Worm (Caenorhabditis elegans) whole organism, L3 larva: ENCODE measurements around the gene ugt-4.

Experiments used
- R02D3.7 ChIP-seq: fragments of 150-350 bp; optimal IDR thresholded peaks from 2 replicates; lab custom pipeline; 2014; ENCODE audit warnings: missing biosample characterization, missing genetic modification characterization
- aly-2 ChIP-seq: fragments of 150-350 bp; optimal IDR thresholded peaks from 2 replicates; lab custom pipeline; 2014; ENCODE audit warnings: missing biosample characterization, missing genetic modification characterization
- ceh-82 ChIP-seq: fragments of 150-350 bp; optimal IDR thresholded peaks from 2 replicates; lab custom pipeline; 2014; ENCODE audit warnings: missing biosample characterization, missing genetic modification characterization
- ceh-9 ChIP-seq: sonication (generic microtip); optimal IDR thresholded peaks from 2 replicates; lab custom pipeline; 2018; ENCODE audit warnings: missing biosample characterization, missing genetic modification characterization
- daf-12 ChIP-seq: fragments of 150-350 bp; optimal IDR thresholded peaks from 2 replicates; lab custom pipeline; 2014; ENCODE audit warnings: missing biosample characterization, missing genetic modification reagents, missing genetic modification characterization
- egl-5 ChIP-seq: fragments of 150-350 bp; optimal IDR thresholded peaks from 2 replicates; lab custom pipeline; 2017; ENCODE audit warnings: missing biosample characterization, missing genetic modification reagents, missing genetic modification characterization, inconsistent platforms
- elt-2 ChIP-seq: sonication (generic microtip); optimal IDR thresholded peaks from 2 replicates; lab custom pipeline; 2016; ENCODE audit warnings: missing genetic modification reagents, mild to moderate bottlenecking, missing genetic modification characterization, missing compliant biosample characterization
- eor-1 ChIP-seq, 2 experiments: fragments of 150-350 bp; optimal IDR thresholded peaks; 2 replicates each; lab custom pipeline; 2014 to 2018; ENCODE audit warnings: missing biosample characterization in 2 of 2, missing genetic modification characterization in 2 of 2
- fkh-10 ChIP-seq: sonication (generic microtip); optimal IDR thresholded peaks from 2 replicates; lab custom pipeline; 2017; ENCODE audit warnings: missing biosample characterization, missing genetic modification reagents, missing genetic modification characterization
- hmg-11 ChIP-seq: sonication (generic microtip); optimal IDR thresholded peaks from 2 replicates; lab custom pipeline; 2016; ENCODE audit warnings: missing genetic modification characterization, missing compliant biosample characterization
- jun-1 ChIP-seq: fragments of 150-350 bp; optimal IDR thresholded peaks from 2 replicates; lab custom pipeline; 2014; ENCODE audit warnings: missing biosample characterization, missing genetic modification reagents, missing genetic modification characterization
- lin-15B ChIP-seq: fragments of 150-350 bp; optimal IDR thresholded peaks from 2 replicates; lab custom pipeline; 2014; ENCODE audit warnings: missing biosample characterization, missing genetic modification characterization
- lin-39 ChIP-seq: fragments of 150-350 bp; optimal IDR thresholded peaks from 2 replicates; lab custom pipeline; 2018; ENCODE audit warnings: missing biosample characterization, missing genetic modification reagents, missing genetic modification characterization
- lsy-12 ChIP-seq: sonication (generic microtip); optimal IDR thresholded peaks from 2 replicates; lab custom pipeline; 2016; ENCODE audit warnings: mild to moderate bottlenecking, missing genetic modification characterization, missing compliant biosample characterization
- mdl-1 ChIP-seq: fragments of 150-350 bp; optimal IDR thresholded peaks from 2 replicates; lab custom pipeline; 2014; ENCODE audit warnings: missing biosample characterization, missing genetic modification characterization
- mml-1 ChIP-seq: fragments of 150-350 bp; sonication (generic microtip); optimal IDR thresholded peaks from 3 replicates; lab custom pipeline; 2014; ENCODE audit warnings: missing biosample characterization, missing genetic modification characterization
- nfya-1 ChIP-seq: sonication (generic microtip); optimal IDR thresholded peaks from 2 replicates; lab custom pipeline; 2017; ENCODE audit warnings: missing genetic modification characterization, mild to moderate bottlenecking, missing compliant biosample characterization, antibody characterized with exemption, moderate library complexity; ENCODE audit not compliant: insufficient read depth
- nhr-11 ChIP-seq: fragments of 150-350 bp; optimal IDR thresholded peaks from 2 replicates; lab custom pipeline; 2014; ENCODE audit warnings: missing biosample characterization, missing genetic modification characterization
- nhr-12 ChIP-seq: fragments of 150-350 bp; optimal IDR thresholded peaks from 2 replicates; lab custom pipeline; 2014; ENCODE audit warnings: missing biosample characterization, missing genetic modification characterization
- nhr-23 ChIP-seq: fragments of 150-350 bp; optimal IDR thresholded peaks from 2 replicates; lab custom pipeline; 2014; ENCODE audit warnings: missing biosample characterization, missing genetic modification reagents, missing genetic modification characterization
- nhr-28 ChIP-seq: fragments of 150-350 bp; optimal IDR thresholded peaks from 2 replicates; lab custom pipeline; 2014; ENCODE audit warnings: missing biosample characterization, missing genetic modification characterization
- nhr-43 ChIP-seq: sonication (generic microtip); optimal IDR thresholded peaks from 2 replicates; lab custom pipeline; 2016; ENCODE audit warnings: mild to moderate bottlenecking, missing genetic modification characterization, missing compliant biosample characterization; ENCODE audit not compliant: poor library complexity, severe bottlenecking
- nhr-67 ChIP-seq: fragments of 150-350 bp; optimal IDR thresholded peaks from 2 replicates; lab custom pipeline; 2014; ENCODE audit warnings: missing biosample characterization, missing genetic modification characterization
- nhr-76 ChIP-seq: fragments of 150-350 bp; sonication (generic microtip); optimal IDR thresholded peaks from 5 replicates; lab custom pipeline; 2014; ENCODE audit warnings: missing biosample characterization, missing genetic modification characterization
- nhr-77 ChIP-seq: fragments of 150-350 bp; optimal IDR thresholded peaks from 2 replicates; lab custom pipeline; 2014; ENCODE audit warnings: missing biosample characterization, missing genetic modification characterization
- pha-4 ChIP-seq: fragments of 150-350 bp; optimal IDR thresholded peaks from 2 replicates; lab custom pipeline; 2014; ENCODE audit warnings: missing biosample characterization, missing genetic modification reagents, missing genetic modification characterization
- pqm-1 ChIP-seq: fragments of 150-350 bp; optimal IDR thresholded peaks from 2 replicates; lab custom pipeline; 2017; ENCODE audit warnings: missing biosample characterization, missing genetic modification characterization, inconsistent platforms
- sea-2 ChIP-seq: fragments of 150-350 bp; sonication (generic microtip); optimal IDR thresholded peaks from 4 replicates; lab custom pipeline; 2014; ENCODE audit warnings: missing biosample characterization, missing genetic modification reagents, missing genetic modification characterization
- snpc-4 ChIP-seq: fragments of 150-350 bp; optimal IDR thresholded peaks from 2 replicates; lab custom pipeline; 2014; ENCODE audit warnings: missing biosample characterization, missing genetic modification characterization
- tbx-2 ChIP-seq: sonication (generic microtip); optimal IDR thresholded peaks from 2 replicates; lab custom pipeline; 2016; ENCODE audit warnings: mild to moderate bottlenecking, missing genetic modification characterization, missing compliant biosample characterization
- unc-39 ChIP-seq: sonication (generic microtip); optimal IDR thresholded peaks from 4 replicates; lab custom pipeline; 2017; ENCODE audit warnings: missing biosample characterization, missing genetic modification characterization
- zag-1 ChIP-seq: fragments of 150-350 bp; optimal IDR thresholded peaks from 2 replicates; lab custom pipeline; 2014; ENCODE audit warnings: missing biosample characterization, missing genetic modification characterization
- ztf-11 ChIP-seq: fragments of 150-350 bp; optimal IDR thresholded peaks from 2 replicates; lab custom pipeline; 2014; ENCODE audit warnings: missing biosample characterization, missing genetic modification characterization
- ztf-4 ChIP-seq: fragments of 150-350 bp; optimal IDR thresholded peaks from 2 replicates; lab custom pipeline; 2014; ENCODE audit warnings: missing biosample characterization, missing genetic modification characterization

Gene ugt-4

DNA sequence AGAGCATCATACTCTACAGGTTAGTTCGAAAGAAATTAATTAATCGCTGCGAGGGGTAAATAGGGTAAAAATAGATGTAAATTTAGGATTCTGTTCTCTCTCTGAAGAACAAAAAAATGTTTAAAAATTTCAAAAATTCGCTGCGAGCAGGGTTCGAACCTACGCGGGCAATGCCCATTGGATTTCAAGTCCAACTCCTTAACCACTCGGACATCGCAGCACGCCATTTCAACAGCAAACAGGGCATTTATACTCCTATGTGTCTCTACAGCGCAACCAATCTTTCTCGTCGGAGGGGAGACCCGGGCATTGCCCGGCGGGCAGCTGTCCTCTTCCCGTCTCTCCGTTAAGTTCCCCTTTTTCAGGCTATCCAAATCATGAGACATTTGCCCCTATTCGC is 14.9 kb downstream of the ugt-4 start:
- TF ChIP-seq ceh-82 (tag; lab: Kevin White, UChicago) = peak; percentile 35
- peak; percentile 57 for TF ChIP-seq lsy-12 (tag; lab: Kevin White, UChicago)
- TF ChIP-seq daf-12 = no peak
- peak; percentile 64 for TF ChIP-seq hmg-11 (tag; lab: Kevin White, UChicago)
- TF ChIP-seq aly-2 = no peak
- no peak for TF ChIP-seq unc-39 (tag; lab: Kevin White, UChicago)
- no peak for TF ChIP-seq nhr-23 (tag; lab: Kevin White, UChicago)
- TF ChIP-seq nfya-1 = peak; percentile 49
- TF ChIP-seq nhr-67 = no peak
- peak; percentile 22 for TF ChIP-seq tbx-2
- TF ChIP-seq mml-1 = no peak
- peak; percentile 1 for TF ChIP-seq lin-39 (tag; lab: Kevin White, UChicago)
- peak; percentile 29 for TF ChIP-seq nhr-43
- TF ChIP-seq lin-15B (tag; lab: Kevin White, UChicago) = no peak
- no peak for TF ChIP-seq ztf-11 (tag; lab: Kevin White, UChicago)
- TF ChIP-seq pha-4 (tag; lab: Kevin White, UChicago) = peak; percentile 33
- no peak for TF ChIP-seq sea-2 (GFP tag; lab: Kevin White, UChicago)
- TF ChIP-seq elt-2 (tag; lab: Kevin White, UChicago) = peak; percentile 28
- TF ChIP-seq nhr-11 (tag; lab: Kevin White, UChicago) = no peak
- TF ChIP-seq pqm-1 = peak; percentile 7
- TF ChIP-seq, all 47 proteins: peak for 10

DNA sequence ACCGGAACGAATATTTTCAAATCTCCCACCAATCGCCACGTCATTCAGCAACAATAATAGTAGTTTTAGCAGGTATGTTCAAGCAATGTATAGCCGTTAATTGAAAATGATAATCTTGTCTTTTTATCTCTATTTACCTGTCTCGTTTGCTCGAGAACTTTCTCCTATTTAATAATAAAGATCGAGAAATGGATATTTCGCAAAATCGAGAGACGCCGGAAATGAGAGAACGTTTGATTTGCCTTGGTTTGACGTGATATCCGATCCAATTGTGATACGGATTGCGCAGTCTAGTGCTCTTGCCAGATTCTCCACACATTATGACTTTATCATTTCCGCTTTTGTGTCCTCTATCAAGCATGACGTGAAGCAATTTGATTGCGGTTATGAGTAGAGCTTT is 21.3 kb downstream of the ugt-4 start:
- TF ChIP-seq hmg-11 (tag; lab: Kevin White, UChicago) (no peak), fkh-10 (GFP tag; lab: Kevin White, UChicago) (no peak), lin-39 (tag; lab: Kevin White, UChicago) (no peak), ceh-9 (no peak), nhr-77 (tag; lab: Kevin White, UChicago) (no peak), pqm-1 (no peak), mdl-1 (no peak), nhr-23 (tag; lab: Kevin White, UChicago) (no peak), zag-1 (tag; lab: Kevin White, UChicago) (no peak)

DNA sequence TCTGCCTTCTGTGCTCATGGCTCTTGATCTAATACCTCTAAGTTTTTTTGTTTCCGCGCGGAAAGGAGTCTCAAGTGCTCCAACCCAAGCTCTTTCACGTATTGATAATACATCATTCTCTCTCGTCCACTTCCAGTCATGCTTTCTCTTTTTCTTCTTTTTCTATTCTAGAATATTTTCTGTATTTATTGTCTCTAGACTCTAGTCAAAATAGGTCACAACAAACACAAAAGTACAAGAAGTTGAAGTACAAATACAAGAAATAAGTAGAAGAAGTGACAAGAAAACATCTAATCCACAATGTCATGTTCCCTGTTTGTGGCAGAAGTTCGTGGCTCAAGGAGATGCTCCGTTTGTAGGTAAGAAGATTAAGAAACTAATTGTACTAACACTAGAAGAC is 21.9 kb downstream of the ugt-4 start, which contains the start of gene ZC455.1:
TSS of gene ZC455.1 (plus strand) at position 301 of the 400 bp plus-strand sequence.
- TF ChIP-seq lsy-12 (tag; lab: Kevin White, UChicago) = no peak
- TF ChIP-seq fkh-10 (GFP tag; lab: Kevin White, UChicago) = no peak
- no peak for TF ChIP-seq nhr-76 (tag; lab: Kevin White, UChicago)
- no peak for TF ChIP-seq ztf-4
- no peak for TF ChIP-seq egl-5
- no peak for TF ChIP-seq eor-1 (tag; optimal IDR thresholded peaks at IDR 0.05; lab: Kevin White, UChicago)
- TF ChIP-seq snpc-4 (tag; lab: Kevin White, UChicago) = no peak
- no peak for TF ChIP-seq elt-2 (tag; lab: Kevin White, UChicago)
- no peak for TF ChIP-seq R02D3.7 (tag; lab: Kevin White, UChicago)
- no peak for TF ChIP-seq daf-12
- TF ChIP-seq nhr-12 (tag; lab: Kevin White, UChicago) = no peak
- TF ChIP-seq lin-15B (tag; lab: Kevin White, UChicago) = no peak
- no peak for TF ChIP-seq tbx-2
- TF ChIP-seq, all 47 proteins: peak for 0

DNA sequence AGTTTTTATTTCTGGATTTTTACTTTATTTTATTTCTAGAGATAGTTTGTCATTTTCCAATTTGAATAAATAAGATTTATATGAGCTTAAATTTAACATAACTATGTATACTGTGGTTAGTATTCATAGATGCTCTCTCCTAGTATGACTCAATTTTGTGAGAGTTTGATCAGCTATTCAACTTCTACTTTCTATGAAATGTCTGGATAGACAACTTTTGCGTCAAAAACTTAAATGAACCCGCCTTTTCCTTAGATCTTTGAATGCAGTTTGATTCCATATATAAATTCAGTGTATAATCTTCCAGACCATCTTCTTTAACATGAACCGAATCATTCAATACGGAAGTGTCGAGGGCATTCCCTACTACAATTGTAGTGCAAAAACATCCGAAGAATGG is 26.2 kb downstream of the ugt-4 start, which contains the start of gene srt-43:
TSS of gene srt-43 (plus strand) at position 301 of the 400 bp plus-strand sequence.
- TF ChIP-seq nhr-77 (tag; lab: Kevin White, UChicago) = no peak
- TF ChIP-seq mdl-1 = no peak
- no peak for TF ChIP-seq jun-1 (tag; lab: Kevin White, UChicago)
- no peak for TF ChIP-seq nfya-1
- TF ChIP-seq unc-39 (tag; lab: Kevin White, UChicago) = no peak
- no peak for TF ChIP-seq ztf-4
- TF ChIP-seq egl-5 = no peak
- no peak for TF ChIP-seq nhr-12 (tag; lab: Kevin White, UChicago)
- TF ChIP-seq pha-4 (tag; lab: Kevin White, UChicago) = no peak
- TF ChIP-seq nhr-28 (tag; lab: Kevin White, UChicago) = no peak
- no peak for TF ChIP-seq nhr-76 (tag; lab: Kevin White, UChicago)
- no peak for TF ChIP-seq lin-39 (tag; lab: Kevin White, UChicago)
- TF ChIP-seq pqm-1 = no peak
- TF ChIP-seq, all 47 proteins: peak for 0
